Fruit fly (Drosophila melanogaster): Measurements from ENCODE around the gene Ubc87F.

Ubc87F gene

dm6 chr3R:13718076-13718475 is at the start of gene Ubc87F:
Gene Ubc87F (minus strand): TSS chr3R:13718176.
- TF ChIP-seq CG9705 (GFP tag; optimal IDR thresholded peaks at IDR 0.05) (no peak), sage (GFP tag; optimal IDR thresholded peaks at IDR 0.05) (no peak), Hr83 (GFP tag; optimal IDR thresholded peaks at IDR 0.05; ENCODE audit: poor library complexity, severe bottlenecking) (no peak), Hnf4 (GFP tag; optimal IDR thresholded peaks at IDR 0.05) (no peak), N (GFP tag; optimal IDR thresholded peaks at IDR 0.05) (no peak), br (GFP tag; optimal IDR thresholded peaks at IDR 0.05) (no peak), foxo (GFP tag; optimal IDR thresholded peaks at IDR 0.05) (no peak), usp (GFP tag; optimal IDR thresholded peaks at IDR 0.05) (no peak), ey (GFP tag; optimal IDR thresholded peaks at IDR 0.05) (no peak), Jra (GFP tag; optimal IDR thresholded peaks at IDR 0.05) (no peak), Abd-B (GFP tag; optimal IDR thresholded peaks at IDR 0.05) (no peak), CG32264 (GFP tag; optimal IDR thresholded peaks at IDR 0.05) (no peak), Rel (GFP tag; optimal IDR thresholded peaks at IDR 0.05) (no peak), Rel (tag; optimal IDR thresholded peaks at IDR 0.05) (no peak), HLH106 (tag; optimal IDR thresholded peaks at IDR 0.05) (no peak), sv (GFP tag; optimal IDR thresholded peaks at IDR 0.05) (no peak), fru (GFP tag; optimal IDR thresholded peaks at IDR 0.05) (no peak), OdsH (GFP tag; optimal IDR thresholded peaks at IDR 0.05) (no peak), Dif (GFP tag; optimal IDR thresholded peaks at IDR 0.05; ENCODE audit: partially characterized antibody) (no peak), dl (GFP tag; optimal IDR thresholded peaks at IDR 0.05; ENCODE audit: insufficient read depth in 1 of 2, partially characterized antibody in 2 of 2) (no peak), Hr78 (GFP tag; optimal IDR thresholded peaks at IDR 0.05) (no peak)

dm6 chr3R:13767239-13767638 is 49.3 kb upstream of the Ubc87F start, which contains the start of gene Cht5:
Gene Cht5 (plus strand): TSS chr3R:13767549.
- no peak for TF ChIP-seq Mio (GFP tag; optimal IDR thresholded peaks at IDR 0.05)
- no peak for TF ChIP-seq usp (GFP tag; optimal IDR thresholded peaks at IDR 0.05)
- peak; percentile 11 for TF ChIP-seq fru (GFP tag; optimal IDR thresholded peaks at IDR 0.05)
- TF ChIP-seq pan (optimal IDR thresholded peaks at IDR 0.05), result no peak

dm6 chr3R:13765456-13765855 is 47.5 kb upstream of the Ubc87F start, which contains the start of gene CG9312:
Gene CG9312 (plus strand): TSS chr3R:13765756.
- no peak for TF ChIP-seq Dfd (GFP tag; optimal IDR thresholded peaks at IDR 0.05)
- no peak for TF ChIP-seq Rel (GFP tag; optimal IDR thresholded peaks at IDR 0.05)
- peak; percentile 9 for TF ChIP-seq Rel (tag; optimal IDR thresholded peaks at IDR 0.05)

- no peak for TF ChIP-seq CG9705 (GFP tag; optimal IDR thresholded peaks at IDR 0.05)
- TF ChIP-seq Hnf4 (GFP tag; optimal IDR thresholded peaks at IDR 0.05), result no peak
- TF ChIP-seq Mio (GFP tag; optimal IDR thresholded peaks at IDR 0.05), result no peak
Measured at dm6 chr3R:13765001-13765400, 47.0 kb upstream of the Ubc87F start.

dm6 chr3R:13761563-13761962 is 43.6 kb upstream of the Ubc87F start:
- no peak for TF ChIP-seq foxo (GFP tag; optimal IDR thresholded peaks at IDR 0.05)
- TF ChIP-seq Mio (GFP tag; optimal IDR thresholded peaks at IDR 0.05), result no peak
- TF ChIP-seq usp (GFP tag; optimal IDR thresholded peaks at IDR 0.05), result no peak
- no peak for TF ChIP-seq dl (GFP tag; optimal IDR thresholded peaks at IDR 0.05; ENCODE audit: insufficient read depth in 1 of 2, partially characterized antibody in 2 of 2)
- TF ChIP-seq rgr (GFP tag; optimal IDR thresholded peaks at IDR 0.05), result no peak
- TF ChIP-seq Dfd (GFP tag; optimal IDR thresholded peaks at IDR 0.05), result no peak

- TF ChIP-seq Sp1 (GFP tag; optimal IDR thresholded peaks at IDR 0.05), result no peak
- peak; percentile 93 for TF ChIP-seq Dfd (GFP tag; optimal IDR thresholded peaks at IDR 0.05)
Measured at dm6 chr3R:13746066-13746673, 28.2 kb upstream of the Ubc87F start.

- TF ChIP-seq Jra (GFP tag; optimal IDR thresholded peaks at IDR 0.05) (no peak), OdsH (GFP tag; optimal IDR thresholded peaks at IDR 0.05) (no peak), Vsx2 (GFP tag; optimal IDR thresholded peaks at IDR 0.05; ENCODE audit: partially characterized antibody) (no peak), h (GFP tag; optimal IDR thresholded peaks at IDR 0.05) (no peak), Dfd (GFP tag; optimal IDR thresholded peaks at IDR 0.05) (no peak), Sp1 (GFP tag; optimal IDR thresholded peaks at IDR 0.05) (no peak), sage (GFP tag; optimal IDR thresholded peaks at IDR 0.05) (no peak), psq (GFP tag; optimal IDR thresholded peaks at IDR 0.05) (no peak), Dif (GFP tag; optimal IDR thresholded peaks at IDR 0.05; ENCODE audit: partially characterized antibody) (no peak), br (GFP tag; optimal IDR thresholded peaks at IDR 0.05) (no peak), dsf (GFP tag; optimal IDR thresholded peaks at IDR 0.05; ENCODE audit: borderline replicate concordance) (no peak), brk (GFP tag; optimal IDR thresholded peaks at IDR 0.05) (no peak)
Measured at dm6 chr3R:13735304-13735898, 17.4 kb upstream of the Ubc87F start.

Data from whole organism, wandering third instar larva.